Fruit fly (Drosophila melanogaster): ENCODE results near the gene Whamy.
A peak's percentile ranks its signal among the peaks of the same experiment; 100 is the strongest.

The Whamy gene

DNA sequence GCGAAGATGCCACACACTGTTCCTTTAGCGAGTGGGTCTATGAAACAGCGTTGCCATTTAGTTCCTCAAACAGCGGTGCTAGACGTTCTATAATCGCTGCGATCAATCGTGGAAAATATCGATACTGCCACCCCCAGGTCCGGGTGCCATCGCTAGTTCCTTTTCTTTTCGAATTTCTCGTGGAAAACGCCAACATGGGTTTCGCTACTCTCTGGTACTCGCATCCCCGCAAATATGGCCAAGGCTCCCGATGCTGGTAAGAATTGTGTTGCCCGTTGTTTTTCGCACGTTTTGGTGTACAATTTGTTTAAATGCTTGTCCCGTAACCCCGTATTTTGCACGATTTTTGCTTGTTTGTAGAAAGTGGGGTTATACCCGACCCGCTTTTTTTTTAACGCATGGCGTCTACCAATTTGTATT is 3.7 kb upstream of the Whamy start, which contains the start of gene RpS29 (continued):
- peak; percentile 98 for TF ChIP-seq Dref (GFP tag; IDR thresholded peaks at IDR 0.05)
- peak; percentile 66 for TF ChIP-seq CG12299 (tag; optimal IDR thresholded peaks at IDR 0.05)
- peak; percentile 87 for TF ChIP-seq HLH54F (GFP tag; optimal IDR thresholded peaks at IDR 0.05)
- TF ChIP-seq Myb (GFP tag; optimal IDR thresholded peaks at IDR 0.05), result peak; percentile 94
- TF ChIP-seq CG6272 (GFP tag; IDR thresholded peaks at IDR 0.05), result peak; percentile 83
- TF ChIP-seq HLHmδ (GFP tag; optimal IDR thresholded peaks at IDR 0.05), result peak; percentile 54
- TF ChIP-seq tx (GFP tag; optimal IDR thresholded peaks at IDR 0.05), result peak; percentile 80
- TF ChIP-seq CHES-1-like (GFP tag; optimal IDR thresholded peaks at IDR 0.05), result peak; percentile 93
- TF ChIP-seq chinmo (GFP tag; IDR thresholded peaks at IDR 0.05; ENCODE audit: partially characterized antibody), result peak; percentile 92
- peak; percentile 47 for TF ChIP-seq CG18262 (tag; optimal IDR thresholded peaks at IDR 0.05)
- TF ChIP-seq grau (tag; optimal IDR thresholded peaks at IDR 0.05), result peak; percentile 76
- peak; percentile 65; the same call in 1 of the 2 replicates for TF ChIP-seq onecut (GFP tag; IDR thresholded peaks at IDR 0.05)
- peak; percentile 38 for TF ChIP-seq cato (GFP tag; optimal IDR thresholded peaks at IDR 0.05; ENCODE audit: borderline replicate concordance)
- no peak for TF ChIP-seq CG9437 (GFP tag; optimal IDR thresholded peaks at IDR 0.05)
- TF ChIP-seq nmo (GFP tag; optimal IDR thresholded peaks at IDR 0.05), result peak; percentile 78
- peak; percentile 49 for TF ChIP-seq CG15011 (GFP tag; optimal IDR thresholded peaks at IDR 0.05)
- peak; percentile 89 for TF ChIP-seq CG32532 (GFP tag; IDR thresholded peaks at IDR 0.05)
- TF ChIP-seq H2.0 (GFP tag; IDR thresholded peaks at IDR 0.05), result peak; percentile 74
- peak; percentile 89 for TF ChIP-seq Fer1 (GFP tag; optimal IDR thresholded peaks at IDR 0.05)
- TF ChIP-seq bigmax (GFP tag; optimal IDR thresholded peaks at IDR 0.05), result peak; percentile 99
- TF ChIP-seq Sry-δ (GFP tag; optimal IDR thresholded peaks at IDR 0.05), result peak; percentile 100
- peak; percentile 79 for TF ChIP-seq CG7963 (GFP tag; IDR thresholded peaks at IDR 0.05; ENCODE audit: partially characterized antibody)
- peak; percentile 85 for TF ChIP-seq Doc3 (GFP tag; IDR thresholded peaks at IDR 0.05; ENCODE audit: partially characterized antibody)
- peak; percentile 53 for TF ChIP-seq trh (GFP tag; optimal IDR thresholded peaks at IDR 0.05)
- TF ChIP-seq D19A (tag; optimal IDR thresholded peaks at IDR 0.05), result peak; percentile 34
- peak; percentile 77 for TF ChIP-seq gsb (GFP tag; IDR thresholded peaks at IDR 0.05)
- peak; percentile 73 for TF ChIP-seq HLH3B (GFP tag; IDR thresholded peaks at IDR 0.05)
- TF ChIP-seq Elba2 (GFP tag; optimal IDR thresholded peaks at IDR 0.05), result no peak
- peak; percentile 91 for TF ChIP-seq Dll (GFP tag; IDR thresholded peaks at IDR 0.05; ENCODE audit: partially characterized antibody)
- peak; percentile 73 for TF ChIP-seq pnt (GFP tag; optimal IDR thresholded peaks at IDR 0.05)
- TF ChIP-seq chif (GFP tag; optimal IDR thresholded peaks at IDR 0.05), result peak; percentile 57 to 70
- no peak for TF ChIP-seq CG31388 (GFP tag; optimal IDR thresholded peaks at IDR 0.05)
- TF ChIP-seq tap (tag; optimal IDR thresholded peaks at IDR 0.05), result peak; percentile 38
- no peak for TF ChIP-seq Ravus (GFP tag; IDR thresholded peaks at IDR 0.05)
- TF ChIP-seq fd3F (GFP tag; optimal IDR thresholded peaks at IDR 0.05), result peak; percentile 55
- TF ChIP-seq Rfx (GFP tag; IDR thresholded peaks at IDR 0.05), result peak; percentile 95
- peak; percentile 98 for TF ChIP-seq CG2116 (GFP tag; optimal IDR thresholded peaks at IDR 0.05)
- peak; percentile 69; the same call in 2 of the 3 replicates for TF ChIP-seq CG3726 (GFP tag; IDR thresholded peaks at IDR 0.05)
- peak; percentile 57; the same call in 1 of the 2 replicates for TF ChIP-seq CG32767 (GFP tag; IDR thresholded peaks at IDR 0.05)
- TF ChIP-seq Hr3 (GFP tag; optimal IDR thresholded peaks at IDR 0.05), result peak; percentile 50
- peak; percentile 46; the same call in 1 of the 2 replicates for TF ChIP-seq CG4730 (GFP tag; IDR thresholded peaks at IDR 0.05)
- peak; percentile 84 for TF ChIP-seq Mes4 (GFP tag; optimal IDR thresholded peaks at IDR 0.05)
- peak; percentile 95 for TF ChIP-seq sens (GFP tag)
- TF ChIP-seq Drgx (GFP tag; IDR thresholded peaks at IDR 0.05), result 0 out of 2 replicates have a peak, but pooled peaks have one; percentile 33
- TF ChIP-seq ac (GFP tag; optimal IDR thresholded peaks at IDR 0.05), result no peak
- TF ChIP-seq CG2678 (tag; optimal IDR thresholded peaks at IDR 0.05), result peak; percentile 68
- peak; percentile 61 for TF ChIP-seq grn (GFP tag; optimal IDR thresholded peaks at IDR 0.05)
- TF ChIP-seq dimm (GFP tag; IDR thresholded peaks at IDR 0.05), result no peak
- TF ChIP-seq exex (tag; optimal IDR thresholded peaks at IDR 0.05), result peak; percentile 39
- no peak for TF ChIP-seq Gsc (GFP tag; IDR thresholded peaks at IDR 0.05)
- peak; percentile 54 for TF ChIP-seq CG17385 (GFP tag; optimal IDR thresholded peaks at IDR 0.05)

Measured in whole organism, embryonic.